Fruit fly (Drosophila melanogaster) whole organism, prepupa: ENCODE measurements around the gene NFAT.

Experiments
- Blimp-1 ChIP-seq: fragments of 200-800 bp; sonication (Bioruptor generic); optimal IDR thresholded peaks from 3 replicates; lab custom pipeline; 2017; ENCODE audit warnings: missing biosample characterization, missing genetic modification characterization, mild to moderate bottlenecking, moderate library complexity, missing genetic modification reagents
- CG10631 ChIP-seq: fragments of 200-800 bp; sonication (Bioruptor generic); optimal IDR thresholded peaks from 2 replicates; lab custom pipeline; 2016; ENCODE audit warnings: missing biosample characterization, missing genetic modification characterization
- CG10669 ChIP-seq: fragments of 200-800 bp; sonication (Bioruptor generic); optimal IDR thresholded peaks from 3 replicates; lab custom pipeline; 2018; ENCODE audit warnings: missing biosample characterization, mild to moderate bottlenecking, missing genetic modification characterization, moderate library complexity
- CG11294 ChIP-seq: fragments of 200-800 bp; sonication (Bioruptor generic); IDR thresholded peaks from 2 replicates; pipeline ENCODE4 v1.3.6; 2022; ENCODE audit warnings: missing biosample characterization, missing genetic modification characterization
- CG11762 ChIP-seq: fragments of 200-800 bp; sonication (Bioruptor generic); optimal IDR thresholded peaks from 3 replicates; lab custom pipeline; 2016; ENCODE audit warnings: missing biosample characterization, missing genetic modification characterization; ENCODE audit not compliant: insufficient read depth
- CG11902 ChIP-seq: fragments of 200-800 bp; sonication (Bioruptor generic); optimal IDR thresholded peaks from 3 replicates; lab custom pipeline; 2016; ENCODE audit warnings: missing biosample characterization, missing genetic modification characterization
- CG15336 ChIP-seq: fragments of 200-800 bp; sonication (Bioruptor generic); IDR thresholded peaks from 2 replicates; pipeline ENCODE4 v1.3.6; 2022; ENCODE audit warnings: missing biosample characterization, missing genetic modification characterization
- CG1621 ChIP-seq: fragments of 200-800 bp; sonication (Bioruptor generic); optimal IDR thresholded peaks from 3 replicates; lab custom pipeline; 2018; ENCODE audit warnings: missing biosample characterization, mild to moderate bottlenecking, missing genetic modification characterization
- CG16779 ChIP-seq: fragments of 200-800 bp; sonication (Bioruptor generic); optimal IDR thresholded peaks from 3 replicates; lab custom pipeline; 2017; ENCODE audit warnings: missing biosample characterization, mild to moderate bottlenecking, missing genetic modification characterization
- CG3032 ChIP-seq: fragments of 200-800 bp; optimal IDR thresholded peaks from 2 replicates; lab custom pipeline; 2019; ENCODE audit warnings: missing biosample characterization, mild to moderate bottlenecking, missing genetic modification characterization, moderate library complexity
- CG31627 ChIP-seq: fragments of 200-800 bp; sonication (Bioruptor generic); optimal IDR thresholded peaks from 3 replicates; lab custom pipeline; 2016; ENCODE audit warnings: missing biosample characterization, missing genetic modification characterization
- CG32006 ChIP-seq: fragments of 200-800 bp; sonication (Bioruptor generic); optimal IDR thresholded peaks from 3 replicates; lab custom pipeline; 2017; ENCODE audit warnings: missing biosample characterization, mild to moderate bottlenecking, missing genetic modification characterization
- CG34406 ChIP-seq: fragments of 200-800 bp; sonication (Bioruptor generic); optimal IDR thresholded peaks from 3 replicates; lab custom pipeline; 2016; ENCODE audit warnings: missing biosample characterization, missing genetic modification characterization
- CG4318 ChIP-seq: fragments of 200-800 bp; sonication (Bioruptor generic); optimal IDR thresholded peaks from 3 replicates; lab custom pipeline; 2017; ENCODE audit warnings: missing biosample characterization, mild to moderate bottlenecking, missing genetic modification characterization
- CG6276 ChIP-seq: fragments of 200-800 bp; sonication (Bioruptor generic); optimal IDR thresholded peaks from 2 replicates; lab custom pipeline; 2017; ENCODE audit warnings: missing biosample characterization, mild to moderate bottlenecking, missing genetic modification characterization
- CG6792 ChIP-seq: fragments of 200-800 bp; sonication (Bioruptor generic); optimal IDR thresholded peaks from 3 replicates; lab custom pipeline; 2016; ENCODE audit warnings: missing biosample characterization, missing genetic modification characterization
- CG6808 ChIP-seq: fragments of 200-800 bp; sonication (Bioruptor generic); optimal IDR thresholded peaks from 3 replicates; lab custom pipeline; 2017; ENCODE audit warnings: missing biosample characterization, missing genetic modification characterization, mild to moderate bottlenecking, moderate library complexity, missing genetic modification reagents
- CG6854 ChIP-seq: fragments of 200-800 bp; sonication (Bioruptor generic); optimal IDR thresholded peaks from 2 replicates; lab custom pipeline; 2017; ENCODE audit warnings: missing biosample characterization, mild to moderate bottlenecking, missing genetic modification characterization
- CG7368 ChIP-seq: fragments of 200-800 bp; sonication (Bioruptor generic); optimal IDR thresholded peaks from 3 replicates; lab custom pipeline; 2016; ENCODE audit warnings: missing biosample characterization, missing genetic modification characterization
- CG8319 ChIP-seq: fragments of 200-800 bp; sonication (Bioruptor generic); optimal IDR thresholded peaks from 3 replicates; lab custom pipeline; 2016; ENCODE audit warnings: missing biosample characterization, missing genetic modification characterization
- CG8632 ChIP-seq: fragments of 200-800 bp; sonication (Bioruptor generic); optimal IDR thresholded peaks from 3 replicates; lab custom pipeline; 2016; ENCODE audit warnings: missing biosample characterization, missing genetic modification characterization
- CG9139 ChIP-seq: fragments of 200-800 bp; sonication (Bioruptor generic); optimal IDR thresholded peaks from 3 replicates; lab custom pipeline; 2017; ENCODE audit warnings: missing biosample characterization, mild to moderate bottlenecking, missing genetic modification characterization
- Eip75B ChIP-seq: fragments of 200-800 bp; sonication (Bioruptor generic); optimal IDR thresholded peaks from 3 replicates; lab custom pipeline; 2016; ENCODE audit warnings: missing biosample characterization, missing genetic modification characterization
- Eip78C ChIP-seq: fragments of 200-800 bp; sonication (Bioruptor generic); peaks from one replicate; lab custom pipeline; 2016; ENCODE audit warnings: missing biosample characterization, missing genetic modification characterization
- Eip93F ChIP-seq: fragments of 200-800 bp; sonication (Bioruptor generic); optimal IDR thresholded peaks from 2 replicates; lab custom pipeline; 2016; ENCODE audit warnings: missing biosample characterization, mild to moderate bottlenecking, missing genetic modification characterization
- Ets96B ChIP-seq: fragments of 200-800 bp; optimal IDR thresholded peaks from 2 replicates; lab custom pipeline; 2019; ENCODE audit warnings: missing biosample characterization, mild to moderate bottlenecking, missing genetic modification characterization, moderate library complexity
- Gug ChIP-seq: fragments of 200-800 bp; sonication (Bioruptor generic); IDR thresholded peaks from 2 replicates; pipeline ENCODE4 v1.3.6; 2022; ENCODE audit warnings: missing biosample characterization, missing genetic modification characterization
- Hr38 ChIP-seq: sonication (Bioruptor generic); optimal IDR thresholded peaks from 2 replicates; lab custom pipeline; 2016; ENCODE audit warnings: missing biosample characterization, missing genetic modification characterization
- Hr39 ChIP-seq: fragments of 200-800 bp; sonication (Bioruptor generic); optimal IDR thresholded peaks from 2 replicates; lab custom pipeline; 2016; ENCODE audit warnings: missing biosample characterization, missing genetic modification characterization
- Hr4 ChIP-seq: fragments of 200-800 bp; sonication (Bioruptor generic); optimal IDR thresholded peaks from 3 replicates; lab custom pipeline; 2016; ENCODE audit warnings: missing biosample characterization, missing genetic modification characterization
- Lpt ChIP-seq: fragments of 200-800 bp; sonication (Bioruptor generic); optimal IDR thresholded peaks from 3 replicates; lab custom pipeline; 2016; ENCODE audit warnings: missing biosample characterization, missing genetic modification characterization
- Met ChIP-seq: fragments of 200-800 bp; sonication (Bioruptor generic); optimal IDR thresholded peaks from 3 replicates; lab custom pipeline; 2016; ENCODE audit warnings: missing biosample characterization, missing genetic modification characterization
- OdsH ChIP-seq: fragments of 200-800 bp; sonication (Bioruptor generic); optimal IDR thresholded peaks from 3 replicates; lab custom pipeline; 2016; ENCODE audit warnings: missing biosample characterization, missing genetic modification characterization
- Sox102F ChIP-seq: fragments of 200-800 bp; sonication (Bioruptor generic); optimal IDR thresholded peaks from 2 replicates; lab custom pipeline; 2016; ENCODE audit warnings: missing biosample characterization, mild to moderate bottlenecking, missing genetic modification characterization
- Sox14 ChIP-seq: fragments of 200-800 bp; sonication (Bioruptor generic); optimal IDR thresholded peaks from 3 replicates; lab custom pipeline; 2016; ENCODE audit warnings: missing biosample characterization, missing genetic modification characterization
- Sox15 ChIP-seq: fragments of 200-800 bp; sonication (Bioruptor generic); optimal IDR thresholded peaks from 3 replicates; lab custom pipeline; 2016; ENCODE audit warnings: missing biosample characterization, missing genetic modification characterization
- achi ChIP-seq: fragments of 200-800 bp; sonication (Bioruptor generic); optimal IDR thresholded peaks from 3 replicates; lab custom pipeline; 2016; ENCODE audit warnings: missing biosample characterization, missing genetic modification characterization
- acj6 ChIP-seq: fragments of 200-800 bp; sonication (Bioruptor generic); optimal IDR thresholded peaks from 3 replicates; lab custom pipeline; 2016; ENCODE audit warnings: missing biosample characterization, missing genetic modification characterization
- cyc ChIP-seq: fragments of 200-800 bp; sonication (Bioruptor generic); optimal IDR thresholded peaks from 3 replicates; lab custom pipeline; 2016; ENCODE audit warnings: missing biosample characterization, missing genetic modification characterization
- dac ChIP-seq: fragments of 200-800 bp; sonication (Bioruptor generic); optimal IDR thresholded peaks from 2 replicates; lab custom pipeline; 2017; ENCODE audit warnings: missing biosample characterization, mild to moderate bottlenecking, missing genetic modification characterization
- dsx ChIP-seq: fragments of 200-800 bp; optimal IDR thresholded peaks from 3 replicates; lab custom pipeline; 2019; ENCODE audit warnings: missing biosample characterization, mild to moderate bottlenecking, missing genetic modification characterization, moderate library complexity; ENCODE audit not compliant: poor library complexity, severe bottlenecking
- eg ChIP-seq: fragments of 200-800 bp; sonication (Bioruptor generic); IDR thresholded peaks from 3 replicates; pipeline ENCODE4 v1.3.6; 2022; ENCODE audit warnings: missing biosample characterization, missing genetic modification characterization
- esn ChIP-seq: fragments of 200-800 bp; sonication (Bioruptor generic); optimal IDR thresholded peaks from 2 replicates; lab custom pipeline; 2016; ENCODE audit warnings: missing biosample characterization, mild to moderate bottlenecking, missing genetic modification characterization, moderate library complexity
- fd59A ChIP-seq: fragments of 200-800 bp; sonication (Bioruptor generic); optimal IDR thresholded peaks from 2 replicates; lab custom pipeline; 2017; ENCODE audit warnings: missing biosample characterization, mild to moderate bottlenecking, missing genetic modification characterization, missing genetic modification reagents
- fd85E ChIP-seq: fragments of 200-800 bp; sonication (Bioruptor generic); optimal IDR thresholded peaks from 3 replicates; lab custom pipeline; 2016; ENCODE audit warnings: missing biosample characterization, missing genetic modification characterization
- fkh ChIP-seq: fragments of 200-800 bp; sonication (Bioruptor generic); optimal IDR thresholded peaks from 3 replicates; lab custom pipeline; 2017; ENCODE audit warnings: missing biosample characterization, mild to moderate bottlenecking, missing genetic modification characterization, moderate library complexity
- lz ChIP-seq: fragments of 200-800 bp; sonication (Bioruptor generic); optimal IDR thresholded peaks from 3 replicates; lab custom pipeline; 2016; ENCODE audit warnings: missing biosample characterization, missing genetic modification characterization
- net ChIP-seq: fragments of 200-800 bp; sonication (Bioruptor generic); optimal IDR thresholded peaks from 3 replicates; lab custom pipeline; 2016; ENCODE audit warnings: missing biosample characterization, missing genetic modification characterization
- pdm3 ChIP-seq: fragments of 200-800 bp; sonication (Bioruptor generic); optimal IDR thresholded peaks from 3 replicates; lab custom pipeline; 2016; ENCODE audit warnings: missing biosample characterization, missing genetic modification characterization
- salr ChIP-seq, 2 experiments: fragments of 200-800 bp; sonication (Bioruptor generic); optimal IDR thresholded peaks; 3 replicates each; lab custom pipeline; 2016 to 2018; ENCODE audit warnings: missing biosample characterization in 2 of 2, missing genetic modification characterization in 2 of 2, mild to moderate bottlenecking in 1 of 2
- spab ChIP-seq: fragments of 200-800 bp; sonication (Bioruptor generic); optimal IDR thresholded peaks from 2 replicates; lab custom pipeline; 2017; ENCODE audit warnings: missing biosample characterization, mild to moderate bottlenecking, missing genetic modification characterization, missing genetic modification reagents
- svp ChIP-seq: fragments of 200-800 bp; sonication (Bioruptor generic); peaks from one replicate; lab custom pipeline; 2016; ENCODE audit warnings: missing biosample characterization, missing genetic modification characterization

Gene NFAT

dm6 chrX:13643961-13644360 is 19.4 kb downstream of the NFAT start:
- TF ChIP-seq CG34406 (GFP tag; lab: Kevin White, UChicago) (peak; percentile 62), Eip75B (GFP tag; lab: Kevin White, UChicago) (peak; percentile 62), CG11294 (GFP tag; lab: Robert Waterston, UW) (0 out of 2 replicates have a peak, but pooled peaks have one; percentile 33), Blimp-1 (GFP tag; lab: Kevin White, UChicago) (no peak), Lpt (GFP tag; lab: Kevin White, UChicago) (no peak), Met (peak; percentile 74), spab (GFP tag; lab: Kevin White, UChicago) (peak; percentile 19), fd85E (GFP tag; lab: Kevin White, UChicago) (no peak), CG6854 (GFP tag; lab: Kevin White, UChicago) (no peak), CG4318 (GFP tag; lab: Kevin White, UChicago) (no peak), CG31627 (peak; percentile 71), fkh (GFP tag; lab: Kevin White, UChicago) (no peak), Sox15 (GFP tag; lab: Kevin White, UChicago) (peak; percentile 64), Sox14 (GFP tag; lab: Kevin White, UChicago) (peak; percentile 47), CG9139 (no peak), salr (GFP tag; optimal IDR thresholded peaks at IDR 0.05; lab: Kevin White, UChicago) (peak in 1 of 2 experiments; percentile 38), CG10631 (GFP tag; lab: Kevin White, UChicago) (peak; percentile 69), Ets96B (peak; percentile 14), lz (peak; percentile 76), Gug (peak; percentile 29; the same call in 1 of the 2 replicates), svp (peak; percentile 69), dac (GFP tag; lab: Kevin White, UChicago) (no peak), cyc (GFP tag; lab: Kevin White, UChicago) (peak; percentile 64), Eip78C (GFP tag; lab: Kevin White, UChicago) (peak; percentile 91), CG10669 (peak; percentile 61), CG8632 (GFP tag; lab: Kevin White, UChicago) (peak; percentile 65), net (peak; percentile 24), OdsH (GFP tag; lab: Kevin White, UChicago) (peak; percentile 66), CG6276 (GFP tag; lab: Kevin White, UChicago) (no peak), CG32006 (peak; percentile 5), CG3032 (tag; lab: Kevin White, UChicago) (peak; percentile 46), pdm3 (GFP tag; lab: Kevin White, UChicago) (peak; percentile 75), CG1621 (tag; lab: Kevin White, UChicago) (peak; percentile 31), CG11762 (GFP tag; lab: Kevin White, UChicago) (peak; percentile 38), achi (GFP tag; lab: Kevin White, UChicago) (peak; percentile 68), dsx (GFP tag; lab: Kevin White, UChicago) (no peak), CG6792 (peak; percentile 72), Hr39 (GFP tag; lab: Kevin White, UChicago) (peak; percentile 76), Hr4 (GFP tag; lab: Kevin White, UChicago) (no peak), Eip93F (GFP tag; lab: Kevin White, UChicago) (no peak), CG11902 (GFP tag; lab: Kevin White, UChicago) (peak; percentile 44), Sox102F (GFP tag; lab: Kevin White, UChicago) (peak; percentile 65), eg (GFP tag; lab: Robert Waterston, UW) (peak; percentile 60; the same call in 2 of the 3 replicates), CG15336 (GFP tag; lab: Robert Waterston, UW) (peak; percentile 58), CG8319 (GFP tag; lab: Kevin White, UChicago) (peak; percentile 41), fd59A (peak; percentile 45), CG16779 (tag; lab: Kevin White, UChicago) (no peak), CG7368 (GFP tag; lab: Kevin White, UChicago) (peak; percentile 65), esn (GFP tag; lab: Kevin White, UChicago) (peak; percentile 77), CG6808 (GFP tag; lab: Kevin White, UChicago) (no peak), Hr38 (no peak), acj6 (GFP tag; lab: Kevin White, UChicago) (peak; percentile 65)
